Fruit fly (Drosophila melanogaster) whole organism, embryonic: ENCODE results near the gene Rgl.

Source experiments
- BtbVII ChIP-seq: fragments of 200-800 bp; sonication (Bioruptor generic); optimal IDR thresholded peaks from 3 replicates; lab custom pipeline; 2017; ENCODE audit warnings: missing biosample characterization, mild to moderate bottlenecking, missing genetic modification characterization
- CG10979 ChIP-seq: fragments of 200-800 bp; sonication (Bioruptor generic); optimal IDR thresholded peaks from 2 replicates; lab custom pipeline; 2018; ENCODE audit warnings: missing biosample characterization, mild to moderate bottlenecking, missing genetic modification characterization, moderate library complexity
- CG12942 ChIP-seq: fragments of 200-800 bp; sonication (Bioruptor generic); optimal IDR thresholded peaks from 3 replicates; lab custom pipeline; 2016; ENCODE audit warnings: missing biosample characterization, missing genetic modification characterization
- CG14014 ChIP-seq: fragments of 200-800 bp; sonication (Bioruptor generic); IDR thresholded peaks from 2 replicates; pipeline ENCODE4 v1.3.6; 2022; ENCODE audit warnings: missing biosample characterization, missing genetic modification characterization
- CG1603 ChIP-seq: fragments of 200-800 bp; sonication (Bioruptor generic); optimal IDR thresholded peaks from 2 replicates; lab custom pipeline; 2019; ENCODE audit warnings: missing biosample characterization, mild to moderate bottlenecking, missing genetic modification characterization, moderate library complexity
- Chrac-16 ChIP-seq: fragments of 200-800 bp; sonication (Bioruptor generic); optimal IDR thresholded peaks from 3 replicates; lab custom pipeline; 2016; ENCODE audit warnings: missing biosample characterization, missing genetic modification characterization
- D19B ChIP-seq: fragments of 200-800 bp; sonication (Bioruptor generic); optimal IDR thresholded peaks from 2 replicates; lab custom pipeline; 2017; ENCODE audit warnings: missing biosample characterization, mild to moderate bottlenecking, missing genetic modification characterization
- NC2α ChIP-seq: fragments of 200-800 bp; sonication (Bioruptor generic); optimal IDR thresholded peaks from 2 replicates; lab custom pipeline; 2016; ENCODE audit warnings: missing biosample characterization, missing genetic modification characterization
- Optix ChIP-seq: fragments of 200-800 bp; sonication (Bioruptor generic); IDR thresholded peaks from 3 replicates; pipeline ENCODE4 v1.3.6; 2022; ENCODE audit warnings: missing biosample characterization, missing genetic modification characterization
- Trl ChIP-seq, 3 experiments: fragments of >200 bp in 2 of 3; fragments of 200-800 bp in 1 of 3; sonication (Bioruptor generic) in 1 of 3; optimal IDR thresholded peaks; 2 replicates in 1 of 3; 3 replicates in 2 of 3; lab custom pipeline; 2016 to 2017; ENCODE audit warnings: missing biosample characterization in 1 of 3, missing genetic modification characterization in 1 of 3
- ems ChIP-seq: fragments of 200-800 bp; sonication (Bioruptor generic); optimal IDR thresholded peaks from 3 replicates; lab custom pipeline; 2016; ENCODE audit warnings: missing biosample characterization, missing genetic modification characterization
- hkb ChIP-seq, 2 experiments: fragments of 200-800 bp in 1 of 2; fragments of >200 bp in 1 of 2; sonication (Bioruptor generic) in 1 of 2; IDR thresholded peaks in 1 of 2; optimal IDR thresholded peaks in 1 of 2; 2 replicates each; pipeline versions ENCODE4 v1.3.6 to Lab custom; 2017 to 2022; ENCODE audit warnings: missing biosample characterization in 1 of 2, missing genetic modification characterization in 1 of 2
- jing ChIP-seq: fragments of 200-800 bp; sonication (Bioruptor generic); optimal IDR thresholded peaks from 2 replicates; lab custom pipeline; 2018; ENCODE audit warnings: missing biosample characterization, mild to moderate bottlenecking, missing genetic modification characterization
- tx ChIP-seq: fragments of 200-800 bp; sonication (Bioruptor generic); optimal IDR thresholded peaks from 2 replicates; lab custom pipeline; 2016; ENCODE audit warnings: missing biosample characterization, missing genetic modification characterization

- peak; percentile 91 for TF ChIP-seq CG1603 (tag; lab: Kevin White, UChicago)
- peak; percentile 72 for TF ChIP-seq NC2α
- TF ChIP-seq D19B (GFP tag; lab: Kevin White, UChicago), result peak; percentile 20
- peak; percentile 89 for TF ChIP-seq tx (GFP tag; lab: Kevin White, UChicago)
- no peak for TF ChIP-seq BtbVII (GFP tag; lab: Kevin White, UChicago)
- peak; percentile 73 for TF ChIP-seq jing (GFP tag; lab: Kevin White, UChicago)
- TF ChIP-seq CG14014 (GFP tag; lab: Robert Waterston, UW), result peak; percentile 96
- peak; percentile 84 for TF ChIP-seq Chrac-16
- peak; percentile 56 for TF ChIP-seq CG10979 (tag; lab: Kevin White, UChicago)
- no peak for TF ChIP-seq hkb (optimal IDR thresholded peaks at IDR 0.05; lab: Kevin White, UChicago)
- TF ChIP-seq hkb (GFP tag; IDR thresholded peaks at IDR 0.05; lab: Robert Waterston, UW), result no peak
- TF ChIP-seq Optix (GFP tag; lab: Robert Waterston, UW), result peak; percentile 93
- peak; percentile 86 for TF ChIP-seq CG12942 (GFP tag; lab: Kevin White, UChicago)
- TF ChIP-seq Trl (optimal IDR thresholded peaks at IDR 0.05; lab: Kevin White, UChicago), result no peak
- TF ChIP-seq Trl (GFP tag; optimal IDR thresholded peaks at IDR 0.05; lab: Kevin White, UChicago), result peak; percentile 82
- peak; percentile 89 for TF ChIP-seq ems
These were observed 62.7 kb downstream of the Rgl start for dm6 chr3L:13862403-13862802.
